Worm (Caenorhabditis elegans) whole organism, young adult: Measurements from ENCODE around the gene R09B5.11.

Source experiments
- F10E7.11 ChIP-seq: sonication (generic microtip); optimal IDR thresholded peaks from 2 replicates; lab custom pipeline; 2017; ENCODE audit warnings: mild to moderate bottlenecking, missing genetic modification characterization, moderate library complexity, missing compliant biosample characterization
- Y95B8A.8 ChIP-seq: fragments of 200-800 bp; sonication (Bioruptor generic); IDR thresholded peaks from 2 replicates; pipeline ENCODE4 v1.3.6; 2022; ENCODE audit warnings: missing genetic modification reagents, missing genetic modification characterization, missing compliant biosample characterization
- rec-8 ChIP-seq, 2 experiments: sonication (generic microtip); optimal IDR thresholded peaks; 2 replicates each; lab custom pipeline; 2016; ENCODE audit warnings: mild to moderate bottlenecking in 2 of 2, missing genetic modification characterization in 2 of 2, missing genetic modification reagents in 2 of 2, missing genotype in 2 of 2, missing biosample characterization in 1 of 2, missing compliant biosample characterization in 1 of 2, moderate library complexity in 1 of 2
- snpc-1.1 ChIP-seq: sonication (generic microtip); optimal IDR thresholded peaks from 2 replicates; lab custom pipeline; 2017; ENCODE audit warnings: missing genetic modification characterization, mild to moderate bottlenecking, missing compliant biosample characterization, antibody characterized with exemption, moderate library complexity, missing genotype, missing genetic modification reagents; ENCODE audit not compliant: insufficient read depth
- snpc-4 ChIP-seq, 5 experiments: fragments of 150-350 bp in 1 of 5; sonication (generic microtip) in 4 of 5; optimal IDR thresholded peaks; 2 replicates each; lab custom pipeline; 2014 to 2018; ENCODE audit warnings: missing genetic modification characterization in 5 of 5, missing biosample characterization in 3 of 5, antibody characterized with exemption in 2 of 5, mild to moderate bottlenecking in 2 of 5, missing compliant biosample characterization in 2 of 5, missing genotype in 2 of 5, moderate library complexity in 2 of 5, missing genetic modification reagents in 1 of 5
- ztf-22 ChIP-seq: fragments of 200-800 bp; sonication (Bioruptor generic); optimal IDR thresholded peaks from 2 replicates; lab custom pipeline; 2018; ENCODE audit warnings: mild to moderate bottlenecking, missing genetic modification characterization, moderate library complexity, missing compliant biosample characterization

- TF ChIP-seq snpc-1.1 (tag; lab: Kevin White, UChicago) (no peak), rec-8 (tag; optimal IDR thresholded peaks at IDR 0.05; lab: Kevin White, UChicago) (no peak), ztf-22 (GFP tag; lab: Kevin White, UChicago) (no peak), F10E7.11 (no peak), snpc-4 (GFP tag; optimal IDR thresholded peaks at IDR 0.05; lab: Kevin White, UChicago) (no peak), snpc-4 (tag; optimal IDR thresholded peaks at IDR 0.05; lab: Kevin White, UChicago) (no peak), Y95B8A.8 (GFP tag; lab: Robert Waterston, UW) (no peak)
Observed at ce11 chrV:1447724-1448123, 8.7 kb downstream of the R09B5.11 start, which contains the start of gene cnc-3.
